Worm (Caenorhabditis elegans) whole organism, dauer: ENCODE measurements around the gene Y41D4B.6.
"Not testable (repeated sequence)": the region's sequence is repeated elsewhere in the genome, so short reads cannot be mapped to it uniquely, and the experiment has no call there.

Experiments used
- unc-62 ChIP-seq: sonication (generic microtip); optimal IDR thresholded peaks from 2 replicates; lab custom pipeline; 2017; ENCODE audit warnings: missing biosample characterization, missing genetic modification reagents, missing genetic modification characterization

Gene Y41D4B.6

DNA sequence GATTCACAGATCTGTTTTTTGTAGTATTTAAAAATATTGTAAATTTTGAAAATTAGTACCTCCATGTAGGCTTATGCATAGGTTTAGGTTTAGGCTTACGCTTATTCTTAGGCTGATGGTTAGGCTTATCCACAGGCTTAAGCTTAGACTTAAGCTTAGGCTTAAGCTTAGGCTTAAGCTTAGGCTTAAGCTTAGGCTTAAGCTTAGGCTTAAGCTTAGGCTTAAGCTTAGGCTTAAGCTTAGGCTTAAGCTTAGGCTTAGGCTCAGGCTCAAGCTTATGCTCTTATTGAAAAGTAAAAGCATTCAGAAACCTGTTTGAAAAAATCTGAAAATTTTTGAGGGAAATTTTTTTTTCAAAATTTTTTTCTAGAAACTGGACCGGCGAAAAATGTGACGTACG is 952 bp upstream of the Y41D4B.6 start:
- TF ChIP-seq unc-62 (GFP tag; lab: Kevin White, UChicago), result no peak

ce11 chrIV:1637333-1637732 is 3.8 kb downstream of the Y41D4B.6 start:
- no peak for TF ChIP-seq unc-62 (GFP tag; lab: Kevin White, UChicago)

DNA sequence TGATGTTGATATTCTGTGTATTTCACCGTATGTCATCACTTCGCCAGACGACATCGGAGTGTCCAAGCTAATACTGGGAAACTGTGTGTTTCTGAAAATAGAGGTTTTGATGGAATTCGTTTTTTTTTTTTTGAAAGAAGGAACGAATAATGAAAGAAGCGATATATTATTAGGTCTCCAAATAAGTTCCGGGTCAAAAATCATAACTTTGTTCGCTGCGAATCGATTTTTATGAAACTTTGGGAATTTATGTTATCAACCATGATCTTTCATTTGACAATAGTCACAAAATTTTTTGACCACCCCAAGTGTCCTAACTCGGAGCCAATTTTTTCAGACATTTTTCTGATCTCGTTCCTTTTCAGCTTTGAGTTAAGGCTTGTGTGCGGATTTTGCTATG is 11.7 kb downstream of the Y41D4B.6 start, which contains the start of gene nhr-274:
Gene nhr-274, minus strand, starts transcription at position 101 of the 400 bp plus-strand sequence.
- not testable (repeated sequence) for TF ChIP-seq unc-62 (GFP tag; lab: Kevin White, UChicago)

DNA sequence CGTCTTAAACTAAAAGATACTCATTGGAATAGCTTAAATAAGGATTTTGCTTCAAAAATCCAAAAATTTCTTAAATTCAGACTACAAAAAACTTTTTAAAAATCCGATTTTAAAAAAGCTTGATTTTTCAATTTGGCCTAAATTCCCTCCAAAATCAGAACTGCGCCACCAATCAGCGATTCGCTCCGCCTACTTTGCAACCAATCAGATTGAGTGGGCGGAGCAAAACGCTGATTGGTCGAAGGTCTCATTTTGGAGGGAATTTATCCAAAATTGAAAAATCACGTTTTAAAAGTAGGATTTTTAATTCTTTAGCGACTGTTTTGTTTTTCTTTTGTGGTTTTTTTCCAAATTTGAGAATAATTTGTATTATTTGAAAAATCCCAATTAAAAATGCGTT is 15.8 kb downstream of the Y41D4B.6 start:
- TF ChIP-seq unc-62 (GFP tag; lab: Kevin White, UChicago), result no peak

- TF ChIP-seq unc-62 (GFP tag; lab: Kevin White, UChicago), result no peak
Observed at ce11 chrIV:1649794-1650193, 16.2 kb downstream of the Y41D4B.6 start.

DNA sequence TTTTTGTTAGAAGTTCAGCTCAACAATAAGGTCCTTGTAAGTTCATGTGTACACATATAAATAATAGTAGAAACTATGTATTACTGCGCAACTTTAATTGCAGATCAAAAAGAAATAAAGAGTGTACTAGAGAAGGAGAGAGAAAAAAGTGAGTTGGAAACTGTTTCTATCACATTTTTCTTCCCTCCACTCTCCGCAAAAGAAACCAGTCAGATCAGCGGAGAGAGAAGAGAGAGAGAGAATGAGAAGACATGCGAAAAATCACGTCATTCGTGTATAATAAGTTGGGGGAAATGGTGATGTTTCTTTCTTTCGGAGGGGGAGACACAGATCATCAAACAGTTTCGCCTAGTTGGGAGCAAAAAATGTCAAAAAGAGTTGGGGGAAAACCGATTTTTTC is 21.8 kb downstream of the Y41D4B.6 start:
- no peak for TF ChIP-seq unc-62 (GFP tag; lab: Kevin White, UChicago)

DNA sequence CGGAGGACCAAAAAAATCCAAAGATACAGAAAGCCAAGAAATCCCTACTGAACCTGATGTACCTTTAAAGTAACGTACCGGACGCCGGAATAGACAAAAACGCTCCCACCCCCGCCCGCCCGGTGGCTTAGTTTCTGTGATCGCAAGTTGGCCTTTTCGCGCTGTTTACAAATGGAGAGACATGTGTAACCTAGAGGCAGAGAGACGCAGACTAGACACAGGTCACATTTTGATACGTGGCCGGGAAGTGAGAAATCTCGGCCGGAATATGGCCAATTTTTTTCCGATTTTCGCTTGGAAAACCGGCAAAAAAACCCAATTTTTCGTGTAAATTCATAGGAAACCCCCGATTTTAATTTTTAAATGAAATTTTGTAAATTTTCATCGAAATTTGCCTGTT is 23.5 kb downstream of the Y41D4B.6 start:
- no peak for TF ChIP-seq unc-62 (GFP tag; lab: Kevin White, UChicago)

ce11 chrIV:1659045-1659741 is 25.6 kb downstream of the Y41D4B.6 start, which contains the start of gene rps-28:
rps-28 (plus strand) TSS chrIV:1659691.
- no peak for TF ChIP-seq unc-62 (GFP tag; lab: Kevin White, UChicago)

DNA sequence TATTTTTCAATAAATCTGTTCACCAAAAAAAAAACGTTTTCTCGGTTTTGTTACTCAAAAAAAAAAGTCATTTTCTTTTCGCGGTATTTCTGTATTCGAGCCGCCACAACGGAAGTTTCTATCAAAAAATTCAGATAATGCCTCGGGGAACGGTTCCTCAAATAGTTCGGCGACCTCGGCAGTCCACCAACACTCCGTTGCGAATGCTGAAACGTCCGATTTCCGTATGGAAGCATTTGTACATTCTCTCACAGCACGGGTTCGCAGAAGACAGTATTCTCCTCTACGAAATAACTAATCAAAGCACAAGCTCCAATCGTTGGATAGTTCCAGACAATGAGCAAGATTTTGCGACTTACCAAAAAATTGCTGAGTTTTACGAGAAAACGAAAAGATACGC is 26.4 kb downstream of the Y41D4B.6 start, which contains the start of gene Y41D4B.4:
Gene Y41D4B.4, plus strand, starts transcription at position 133 of the 400 bp plus-strand sequence.
- no peak for TF ChIP-seq unc-62 (GFP tag; lab: Kevin White, UChicago)

DNA sequence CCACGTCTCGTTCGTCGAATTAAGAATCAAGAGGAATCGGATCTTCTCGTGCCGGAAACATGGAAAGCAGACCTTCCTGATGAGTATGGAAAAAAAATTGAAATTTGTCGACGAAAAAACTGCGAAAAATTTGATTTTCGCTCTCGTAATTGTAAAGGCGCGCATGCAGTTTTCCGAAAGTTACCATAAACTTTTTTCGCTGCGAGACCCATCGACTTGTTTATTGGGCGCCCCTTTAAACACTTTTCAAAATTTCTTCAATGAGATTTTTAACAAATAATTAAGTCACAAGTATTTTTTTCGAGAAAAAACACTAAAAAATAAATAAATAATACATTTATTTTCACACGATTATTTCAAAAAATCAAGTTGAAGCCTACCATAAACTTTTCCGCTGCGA is 27.2 kb downstream of the Y41D4B.6 start:
- TF ChIP-seq unc-62 (GFP tag; lab: Kevin White, UChicago), result no peak

ce11 chrIV:1662872-1663271 is 29.3 kb downstream of the Y41D4B.6 start:
- no peak for TF ChIP-seq unc-62 (GFP tag; lab: Kevin White, UChicago)

DNA sequence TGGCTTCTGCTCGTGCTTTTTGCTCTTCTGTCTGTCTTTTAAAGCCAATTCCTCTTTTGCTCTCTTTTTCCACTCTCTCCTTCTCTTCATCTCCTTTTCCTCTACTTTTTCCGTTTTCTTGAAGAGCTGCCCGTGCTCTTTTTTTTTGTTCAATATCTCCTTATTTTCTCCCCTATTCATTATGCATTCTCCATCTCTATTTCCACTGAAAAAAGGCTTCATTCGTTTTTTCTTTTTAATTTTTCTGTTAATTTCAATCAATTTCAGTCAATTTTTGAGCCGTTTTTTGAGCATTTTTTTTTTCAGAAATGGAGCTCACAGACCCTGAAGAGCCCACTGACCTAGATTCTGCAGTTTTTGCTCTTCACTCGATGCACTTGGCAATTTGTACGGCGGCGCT is 38.9 kb downstream of the Y41D4B.6 start, which contains the start of gene Y41D4B.1:
Gene Y41D4B.1, plus strand, starts transcription at position 301 of the 400 bp plus-strand sequence.
- no peak for TF ChIP-seq unc-62 (GFP tag; lab: Kevin White, UChicago)

ce11 chrIV:1676926-1677325 is 43.4 kb downstream of the Y41D4B.6 start:
- no peak for TF ChIP-seq unc-62 (GFP tag; lab: Kevin White, UChicago)

ce11 chrIV:1679227-1679626 is 45.7 kb downstream of the Y41D4B.6 start:
- TF ChIP-seq unc-62 (GFP tag; lab: Kevin White, UChicago), result no peak

- no peak for TF ChIP-seq unc-62 (GFP tag; lab: Kevin White, UChicago)
Observed at ce11 chrIV:1682066-1682465, 48.5 kb downstream of the Y41D4B.6 start, which contains the start of gene Y41D4B.24. Y41D4B.24 (minus strand) TSS chrIV:1682166.
